Worm (Caenorhabditis elegans) whole organism, L4/young adult: Measurements from ENCODE around the gene F42A6.5.
A peak's percentile ranks its signal among the peaks of the same experiment; 100 is the strongest.
"Not testable (repeated sequence)": the region's sequence is repeated elsewhere in the genome, so short reads cannot be mapped to it uniquely, and the experiment has no call there.

Source experiments
- W03F9.2 ChIP-seq: fragments of 150-350 bp; optimal IDR thresholded peaks from 2 replicates; lab custom pipeline; 2014; ENCODE audit warnings: missing biosample characterization, missing genetic modification characterization
- dao-5 ChIP-seq: sonication (generic microtip); optimal IDR thresholded peaks from 2 replicates; lab custom pipeline; 2016; ENCODE audit warnings: missing genotype, missing genetic modification characterization, moderate library complexity, missing compliant biosample characterization
- him-1 ChIP-seq: sonication (generic microtip); optimal IDR thresholded peaks from 2 replicates; lab custom pipeline; 2016; ENCODE audit warnings: missing genotype, missing genetic modification reagents, missing genetic modification characterization, missing compliant biosample characterization

F42A6.5 gene

DNA sequence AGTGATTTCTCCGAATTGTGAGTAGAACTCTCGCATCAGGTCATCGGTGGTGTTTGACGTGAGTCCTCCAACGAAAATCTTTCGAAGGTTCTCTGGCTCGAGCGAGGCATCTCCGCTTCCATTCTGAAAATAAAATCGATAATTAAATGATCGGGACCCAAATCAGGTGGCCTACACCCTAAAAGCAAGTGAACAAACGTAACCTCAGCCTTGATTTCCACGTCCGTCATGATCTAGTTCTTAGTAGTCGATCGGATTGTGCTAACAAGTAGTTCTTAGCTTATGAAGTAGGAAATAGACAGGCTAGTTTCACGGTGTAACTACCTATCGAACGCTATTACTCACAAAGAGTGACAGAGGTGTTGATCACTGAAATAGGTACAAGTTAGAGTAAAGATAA, 6.5 kb upstream of the F42A6.5 start:
- TF ChIP-seq dao-5 = no peak
- TF ChIP-seq W03F9.2 (tag; lab: Kevin White, UChicago) = no peak
- no peak for TF ChIP-seq him-1 (tag; lab: Kevin White, UChicago)

- TF ChIP-seq him-1 (tag; lab: Kevin White, UChicago) = no peak
- TF ChIP-seq W03F9.2 (tag; lab: Kevin White, UChicago) = no peak
- TF ChIP-seq dao-5 = no peak
Measured at ce11 chrIV:3337275-3337674, 5.6 kb upstream of the F42A6.5 start.

DNA sequence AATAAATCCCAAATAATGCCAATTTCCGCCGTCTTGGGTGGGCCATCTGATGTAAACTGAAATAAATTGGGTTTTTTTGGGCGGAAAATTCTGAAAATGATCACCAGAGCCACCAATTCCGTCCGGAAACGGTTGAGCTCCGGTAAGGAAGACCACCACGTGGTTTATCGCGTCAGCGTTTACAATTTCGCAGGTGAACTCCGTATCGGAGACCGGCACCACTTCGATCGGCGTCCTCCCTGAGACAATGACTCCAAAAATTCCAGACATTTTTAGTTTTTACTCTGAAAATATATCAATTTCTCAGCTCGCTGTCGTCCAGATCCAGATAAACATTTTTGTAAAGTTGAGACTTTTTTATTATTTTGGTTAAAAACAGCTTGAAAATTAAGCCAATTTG, 4.9 kb upstream of the F42A6.5 start, which contains the start of gene F42A6.6:
Gene F42A6.6 (minus strand): TSS at position 289 of the 400 bp plus-strand sequence.
- no peak for TF ChIP-seq dao-5
- peak; percentile 20 for TF ChIP-seq W03F9.2 (tag; lab: Kevin White, UChicago)

- TF ChIP-seq W03F9.2 (tag; lab: Kevin White, UChicago) (no peak), dao-5 (no peak), him-1 (tag; lab: Kevin White, UChicago) (no peak)
Measured at ce11 chrIV:3311243-3311642, 20.4 kb downstream of the F42A6.5 start, which contains the start of gene zip-11. Gene zip-11, plus strand, starts transcription at chrIV:3311276.

DNA sequence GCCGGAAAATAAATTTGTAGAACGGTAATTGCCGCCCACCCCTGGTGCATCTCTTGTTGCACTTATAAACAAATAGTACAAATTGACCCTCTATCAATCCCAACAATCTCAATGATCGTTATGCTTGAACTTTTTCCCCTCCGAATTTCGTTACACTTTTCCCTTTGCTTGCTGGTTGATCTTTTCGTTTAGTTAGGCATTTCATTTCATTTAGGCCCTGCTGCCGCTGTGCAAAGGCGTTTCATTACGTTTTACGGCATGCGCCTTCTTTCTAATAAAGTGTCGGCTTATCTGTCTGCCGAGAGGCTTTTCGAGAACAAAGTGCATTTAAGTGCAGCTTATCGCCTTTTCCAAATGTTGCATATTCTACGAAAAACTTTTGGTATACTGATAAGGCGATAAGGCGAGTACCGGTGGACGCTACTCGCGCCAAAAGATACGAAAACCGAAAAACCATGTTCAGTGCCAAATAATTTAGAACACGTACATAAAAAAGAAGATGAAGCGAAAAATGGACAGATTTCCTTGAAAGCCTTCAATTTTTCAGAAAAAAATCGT, 20.9 kb downstream of the F42A6.5 start:
- TF ChIP-seq dao-5 (no peak), W03F9.2 (tag; lab: Kevin White, UChicago) (no peak), him-1 (tag; lab: Kevin White, UChicago) (no peak)

ce11 chrIV:3308885-3309284, 22.8 kb downstream of the F42A6.5 start:
- TF ChIP-seq W03F9.2 (tag; lab: Kevin White, UChicago) (no peak), him-1 (tag; lab: Kevin White, UChicago) (no peak), dao-5 (no peak)

ce11 chrIV:3307463-3307862, 24.2 kb downstream of the F42A6.5 start, which contains the start of gene W08E12.9:
Gene W08E12.9, minus strand, starts transcription at chrIV:3307563.
- TF ChIP-seq W03F9.2 (tag; lab: Kevin White, UChicago) = no peak
- no peak for TF ChIP-seq him-1 (tag; lab: Kevin White, UChicago)
- TF ChIP-seq dao-5 = no peak

DNA sequence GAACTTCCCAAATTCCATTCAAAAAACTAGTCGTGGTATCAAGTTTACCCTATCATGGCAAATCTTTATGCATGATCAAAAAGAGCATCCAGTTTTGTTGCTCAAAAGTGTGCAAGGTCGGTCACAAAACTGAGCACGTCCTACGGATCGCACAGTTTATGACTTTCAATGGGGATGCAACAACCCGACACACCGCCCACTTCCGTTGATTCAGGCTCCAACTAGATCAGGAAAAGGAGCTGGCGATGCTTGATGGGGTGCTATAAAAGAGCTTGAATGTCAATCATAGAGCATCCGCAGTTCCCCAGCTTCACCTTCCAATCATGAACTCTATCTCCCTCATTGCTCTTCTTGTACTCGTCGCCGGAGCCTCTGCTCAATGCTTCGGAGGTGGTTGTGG, 26.1 kb downstream of the F42A6.5 start, which contains the start of gene W08E12.2:
Gene W08E12.2 (plus strand): TSS at position 301 of the 400 bp plus-strand sequence.
- no peak for TF ChIP-seq dao-5
- TF ChIP-seq him-1 (tag; lab: Kevin White, UChicago) = no peak
- no peak for TF ChIP-seq W03F9.2 (tag; lab: Kevin White, UChicago)

- TF ChIP-seq W03F9.2 (tag; lab: Kevin White, UChicago); him-1 (tag; lab: Kevin White, UChicago); dao-5: not testable (repeated sequence)
Measured at ce11 chrIV:3303690-3304089, 28.0 kb downstream of the F42A6.5 start, which contains the start of gene idpp-12. Gene idpp-12, plus strand, starts transcription at chrIV:3303990.

ce11 chrIV:3302058-3302457, 29.6 kb downstream of the F42A6.5 start, which contains the start of gene W08E12.4:
Gene W08E12.4, plus strand, starts transcription at chrIV:3302358.
- not testable (repeated sequence) for TF ChIP-seq him-1 (tag; lab: Kevin White, UChicago); W03F9.2 (tag; lab: Kevin White, UChicago); dao-5

ce11 chrIV:3300492-3300891, 31.2 kb downstream of the F42A6.5 start, which contains the start of gene W08E12.5:
Gene W08E12.5, plus strand, starts transcription at chrIV:3300792.
- TF ChIP-seq him-1 (tag; lab: Kevin White, UChicago) (no peak), W03F9.2 (tag; lab: Kevin White, UChicago) (no peak)

ce11 chrIV:3299229-3299628, 32.4 kb downstream of the F42A6.5 start:
- TF ChIP-seq W03F9.2 (tag; lab: Kevin White, UChicago) (no peak), him-1 (tag; lab: Kevin White, UChicago) (no peak), dao-5 (no peak)

ce11 chrIV:3298300-3298699, 33.4 kb downstream of the F42A6.5 start, which contains the start of gene W08E12.6:
Gene W08E12.6, plus strand, starts transcription at chrIV:3298600.
- TF ChIP-seq W03F9.2 (tag; lab: Kevin White, UChicago) (no peak), dao-5 (no peak)

DNA sequence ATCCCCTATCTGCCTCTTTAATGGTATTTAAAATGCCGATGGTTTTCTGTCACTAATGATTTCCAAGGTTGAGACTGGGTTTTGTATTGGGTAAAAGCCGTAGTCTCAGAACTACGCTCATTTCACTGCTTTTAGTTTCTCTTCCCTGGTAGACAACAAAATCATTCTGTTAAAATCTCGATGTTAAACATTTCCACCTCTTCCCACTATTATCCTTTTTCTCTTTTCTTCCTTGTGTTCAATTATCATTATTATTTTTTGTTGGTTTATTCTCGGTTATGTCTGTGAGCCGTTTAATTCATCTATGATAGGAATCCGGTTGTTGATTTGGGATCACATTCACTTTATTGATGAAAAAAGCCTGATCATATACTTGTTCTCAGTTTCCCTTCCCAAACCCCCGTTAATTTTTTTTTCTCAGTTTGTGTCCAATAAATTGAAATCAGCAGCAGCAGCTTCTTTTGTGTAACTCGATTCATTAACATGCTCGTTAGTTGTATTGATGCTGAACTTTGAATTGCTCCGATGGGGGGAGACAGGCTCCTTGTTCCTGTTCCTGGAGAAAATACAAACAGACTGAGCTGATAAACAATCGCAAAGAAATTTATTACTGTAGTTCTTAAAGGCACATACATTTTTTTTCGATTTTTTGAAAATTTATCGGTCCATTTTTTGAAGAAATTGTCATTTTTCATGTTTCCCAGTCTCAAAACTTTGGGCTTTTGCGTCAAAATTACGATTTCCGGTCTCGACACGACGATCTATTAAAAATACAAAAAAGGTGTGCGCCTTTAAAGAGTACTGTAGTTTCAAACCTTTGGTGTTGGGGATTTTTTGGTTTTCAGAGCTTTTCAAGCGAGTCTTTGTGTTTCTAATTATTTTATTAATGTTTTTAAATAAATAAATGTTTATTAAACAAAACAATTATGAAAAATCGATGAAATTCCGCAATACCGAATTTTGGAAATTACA, 34.8 kb downstream of the F42A6.5 start:
- no peak for TF ChIP-seq W03F9.2 (tag; lab: Kevin White, UChicago)
